Fruit fly (Drosophila melanogaster): ENCODE results near the gene CG5883.

The CG5883 gene

dm6 chr3L:11937270-11937669 is 7.4 kb downstream of the CG5883 start:
- no peak for TF ChIP-seq CG17801 (GFP tag; optimal IDR thresholded peaks at IDR 0.05; ENCODE audit: partially characterized antibody)

- no peak for TF ChIP-seq CG17801 (GFP tag; optimal IDR thresholded peaks at IDR 0.05; ENCODE audit: partially characterized antibody)
Measured at dm6 chr3L:11931619-11932018, 13.0 kb downstream of the CG5883 start.

dm6 chr3L:11927287-11927743 is 17.3 kb downstream of the CG5883 start, which contains the start of gene byn:
Gene byn, plus strand, starts transcription at chr3L:11927693.
- TF ChIP-seq CG17801 (GFP tag; optimal IDR thresholded peaks at IDR 0.05; ENCODE audit: partially characterized antibody) = no peak

dm6 chr3L:11925382-11925781 is 19.3 kb downstream of the CG5883 start:
- TF ChIP-seq CG17801 (GFP tag; optimal IDR thresholded peaks at IDR 0.05; ENCODE audit: partially characterized antibody) = no peak

- TF ChIP-seq CG17801 (GFP tag; optimal IDR thresholded peaks at IDR 0.05; ENCODE audit: partially characterized antibody) = no peak
Measured at dm6 chr3L:11924657-11925056, 20.0 kb downstream of the CG5883 start, which contains the start of gene SdhAL. Gene SdhAL, minus strand, starts transcription at chr3L:11924757.

- no peak for TF ChIP-seq CG17801 (GFP tag; optimal IDR thresholded peaks at IDR 0.05; ENCODE audit: partially characterized antibody)
Measured at dm6 chr3L:11921213-11921612, 23.4 kb downstream of the CG5883 start, which contains the start of gene CG11588. Gene CG11588, plus strand, starts transcription at chr3L:11921513.

dm6 chr3L:11918217-11918616 is 26.4 kb downstream of the CG5883 start:
- no peak for TF ChIP-seq CG17801 (GFP tag; optimal IDR thresholded peaks at IDR 0.05; ENCODE audit: partially characterized antibody)

dm6 chr3L:11896756-11897155 is 47.9 kb downstream of the CG5883 start:
- TF ChIP-seq CG17801 (GFP tag; optimal IDR thresholded peaks at IDR 0.05; ENCODE audit: partially characterized antibody) = no peak

Measured in ovary, adult (tissue).